Worm (Caenorhabditis elegans): ENCODE measurements around the gene ptr-25.

DNA sequence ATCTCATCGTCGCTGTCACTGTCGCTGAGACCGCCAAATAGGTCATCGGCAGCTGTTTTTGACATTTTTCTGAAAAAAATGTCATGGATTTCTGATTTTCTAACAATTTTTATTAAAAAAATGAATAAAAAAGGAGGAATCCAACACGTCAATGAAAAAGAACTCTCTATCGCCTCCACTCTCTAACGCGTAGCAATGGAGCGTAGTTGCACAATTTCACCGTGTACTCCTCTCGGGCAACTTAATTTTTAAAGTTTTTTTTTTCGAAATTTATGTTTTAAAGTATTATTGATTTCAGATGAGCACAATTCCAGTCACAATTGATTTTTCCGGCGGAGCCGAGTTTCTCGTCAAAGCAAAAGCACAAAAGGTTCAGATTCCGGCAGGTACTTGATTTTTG lies 17.3 kb downstream of the ptr-25 start, which contains the start of the genes taf-11.3 and urm-1:
- TF ChIP-seq unc-39 (tag; optimal IDR thresholded peaks at IDR 0.05) (no peak), unc-62 (GFP tag; optimal IDR thresholded peaks at IDR 0.05) (no peak), skn-1 (tag; optimal IDR thresholded peaks at IDR 0.05) (no peak), snpc-4 (tag; optimal IDR thresholded peaks at IDR 0.05) (peak; percentile 78), F13H6.1 (tag; optimal IDR thresholded peaks at IDR 0.05) (peak; percentile 68), nhr-6 (tag; optimal IDR thresholded peaks at IDR 0.05) (peak; percentile 57), sem-4 (tag; optimal IDR thresholded peaks at IDR 0.05) (peak; percentile 89), ama-1 (optimal IDR thresholded peaks at IDR 0.05) (no peak), dmd-4 (tag; optimal IDR thresholded peaks at IDR 0.05) (no peak), nhr-237 (tag; optimal IDR thresholded peaks at IDR 0.05) (no peak), ceh-16 (tag; optimal IDR thresholded peaks at IDR 0.05) (peak; percentile 36), nhr-77 (tag; optimal IDR thresholded peaks at IDR 0.05) (no peak), egl-27 (tag; optimal IDR thresholded peaks at IDR 0.05) (no peak), zag-1 (tag; optimal IDR thresholded peaks at IDR 0.05) (peak; percentile 3)

Data from whole organism, L2 larva.